Fruit fly (Drosophila melanogaster): ENCODE results near the gene AIF.

The AIF gene

dm6 chr2L:2161244-2162243, 10.0 kb downstream of the AIF start (continued):
- TF ChIP-seq HLH4C (GFP tag; IDR thresholded peaks at IDR 0.05; ENCODE audit: partially characterized antibody) (no peak), E2f1 (GFP tag; IDR thresholded peaks at IDR 0.05) (no peak), aop (GFP tag; IDR thresholded peaks at IDR 0.05) (peak; percentile 100), Camta (GFP tag; optimal IDR thresholded peaks at IDR 0.05) (peak; percentile 7), CG2678 (tag; optimal IDR thresholded peaks at IDR 0.05) (peak; percentile 51), wek (GFP tag; optimal IDR thresholded peaks at IDR 0.05) (no peak), h (optimal IDR thresholded peaks at IDR 0.05) (no peak), Hr3 (GFP tag; optimal IDR thresholded peaks at IDR 0.05) (peak; percentile 63)

- no peak for TF ChIP-seq rib (GFP tag; IDR thresholded peaks at IDR 0.05)
- no peak for TF ChIP-seq maf-S (GFP tag; optimal IDR thresholded peaks at IDR 0.05)
- TF ChIP-seq crp (GFP tag; optimal IDR thresholded peaks at IDR 0.05), result no peak
- no peak for TF ChIP-seq pan (optimal IDR thresholded peaks at IDR 0.05)
- TF ChIP-seq pan (GFP tag; optimal IDR thresholded peaks at IDR 0.05 in 1 of 2, IDR thresholded peaks at IDR 0.05 in 1 of 2), result no peak
- TF ChIP-seq nmo (GFP tag; optimal IDR thresholded peaks at IDR 0.05), result no peak
- TF ChIP-seq CG3281 (GFP tag; optimal IDR thresholded peaks at IDR 0.05), result no peak
- TF ChIP-seq CG13894 (tag; optimal IDR thresholded peaks at IDR 0.05), result no peak
- TF ChIP-seq eyg (GFP tag; optimal IDR thresholded peaks at IDR 0.05), result no peak
- no peak for TF ChIP-seq Trl (optimal IDR thresholded peaks at IDR 0.05)
- no peak for TF ChIP-seq Trl (GFP tag; optimal IDR thresholded peaks at IDR 0.05)
- no peak for TF ChIP-seq wek (GFP tag; optimal IDR thresholded peaks at IDR 0.05)
- TF ChIP-seq vvl (GFP tag; IDR thresholded peaks at IDR 0.05), result peak; percentile 52; the same call in 1 of the 2 replicates
- no peak for TF ChIP-seq CG17568 (GFP tag; optimal IDR thresholded peaks at IDR 0.05)
- TF ChIP-seq dati (GFP tag; IDR thresholded peaks at IDR 0.05), result no peak
- TF ChIP-seq CG31441 (GFP tag; IDR thresholded peaks at IDR 0.05), result no peak
- no peak for TF ChIP-seq CG7928 (GFP tag; optimal IDR thresholded peaks at IDR 0.05)
- no peak for TF ChIP-seq CG10366 (GFP tag; IDR thresholded peaks at IDR 0.05)
- TF ChIP-seq so (GFP tag; IDR thresholded peaks at IDR 0.05), result no peak
- peak; percentile 90 for TF ChIP-seq crol (GFP tag; IDR thresholded peaks at IDR 0.05)
- no peak for TF ChIP-seq ase (GFP tag; IDR thresholded peaks at IDR 0.05)
- peak; percentile 97 for TF ChIP-seq sd (tag; optimal IDR thresholded peaks at IDR 0.05)
- TF ChIP-seq dpn (GFP tag; optimal IDR thresholded peaks at IDR 0.05), result no peak
- TF ChIP-seq CG14667 (GFP tag; IDR thresholded peaks at IDR 0.05), result no peak
- TF ChIP-seq CG1647 (GFP tag; optimal IDR thresholded peaks at IDR 0.05), result no peak
- peak; percentile 17 for TF ChIP-seq Deaf1 (tag; optimal IDR thresholded peaks at IDR 0.05)
- TF ChIP-seq al (GFP tag; IDR thresholded peaks at IDR 0.05), result no peak
- TF ChIP-seq luna (GFP tag; optimal IDR thresholded peaks at IDR 0.05), result no peak
- no peak for TF ChIP-seq CrebB (tag; optimal IDR thresholded peaks at IDR 0.05)
- TF ChIP-seq Ets65A (GFP tag), result no peak
- TF ChIP-seq BEAF-32 (GFP tag; optimal IDR thresholded peaks at IDR 0.05), result no peak
- TF ChIP-seq CG2202 (tag; optimal IDR thresholded peaks at IDR 0.05), result no peak
- peak; percentile 51 for TF ChIP-seq pros (GFP tag; optimal IDR thresholded peaks at IDR 0.05)
- TF ChIP-seq CG12769 (tag; optimal IDR thresholded peaks at IDR 0.05), result peak; percentile 85
- no peak for TF ChIP-seq pum (GFP tag; optimal IDR thresholded peaks at IDR 0.05)
- TF ChIP-seq Eip74EF (GFP tag; optimal IDR thresholded peaks at IDR 0.05), result peak in 1 of 2 experiments; percentile 22
- TF ChIP-seq CG30403 (GFP tag; optimal IDR thresholded peaks at IDR 0.05), result no peak
- no peak for TF ChIP-seq HHEX (GFP tag; optimal IDR thresholded peaks at IDR 0.05)
- TF ChIP-seq tio (GFP tag; optimal IDR thresholded peaks at IDR 0.05), result no peak
- no peak for TF ChIP-seq Mad (GFP tag; optimal IDR thresholded peaks at IDR 0.05)
- no peak for TF ChIP-seq CG11247 (GFP tag; IDR thresholded peaks at IDR 0.05)
- TF ChIP-seq CG2199 (GFP tag; IDR thresholded peaks at IDR 0.05), result peak; percentile 59; the same call in 2 of the 3 replicates
Observed at dm6 chr2L:2162281-2162680, 10.7 kb downstream of the AIF start.
